Worm (Caenorhabditis elegans) whole organism, young adult: ENCODE data around the gene T22E5.6.

ENCODE experiments used
- B0019.2 ChIP-seq: fragments of 200-800 bp; sonication (Bioruptor generic); conservative IDR thresholded peaks from 2 replicates; pipeline ENCODE4 v1.3.6; 2022; ENCODE audit warnings: missing genetic modification reagents, missing genetic modification characterization, missing compliant biosample characterization
- B0035.1 ChIP-seq: sonication (generic microtip); optimal IDR thresholded peaks from 2 replicates; lab custom pipeline; 2016; ENCODE audit warnings: missing genetic modification characterization, mild to moderate bottlenecking, missing compliant biosample characterization, missing genotype, missing genetic modification reagents
- B0336.3 ChIP-seq: fragments of 200-800 bp; sonication (Bioruptor generic); IDR thresholded peaks from 2 replicates; pipeline ENCODE4 v1.3.6; 2022; ENCODE audit warnings: missing genetic modification characterization, missing compliant biosample characterization
- D2030.7 ChIP-seq: fragments of 200-800 bp; sonication (Bioruptor generic); IDR thresholded peaks from 2 replicates; pipeline ENCODE4 v1.3.6; 2022; ENCODE audit warnings: missing genetic modification reagents, missing genetic modification characterization, missing compliant biosample characterization
- Y53F4B.3 ChIP-seq: fragments of 200-800 bp; sonication (Bioruptor generic); IDR thresholded peaks from 2 replicates; pipeline ENCODE4 v1.3.6; 2022; ENCODE audit warnings: missing genetic modification reagents, missing genetic modification characterization, missing compliant biosample characterization
- Y67H2A.10 ChIP-seq: fragments of 200-800 bp; sonication (Bioruptor generic); conservative IDR thresholded peaks from 2 replicates; pipeline ENCODE4 v1.3.6; 2022; ENCODE audit warnings: missing genetic modification reagents, missing genetic modification characterization, missing compliant biosample characterization
- ZK185.1 ChIP-seq: sonication (generic microtip); optimal IDR thresholded peaks from 2 replicates; lab custom pipeline; 2016; ENCODE audit warnings: mild to moderate bottlenecking, missing genetic modification characterization, missing compliant biosample characterization; ENCODE audit not compliant: poor library complexity, severe bottlenecking
- akir-1 ChIP-seq: fragments of 200-800 bp; sonication (Bioruptor generic); optimal IDR thresholded peaks from 2 replicates; lab custom pipeline; 2018; ENCODE audit warnings: mild to moderate bottlenecking, missing genetic modification characterization, moderate library complexity, missing compliant biosample characterization
- atf-7 ChIP-seq: sonication (generic microtip); optimal IDR thresholded peaks from 2 replicates; lab custom pipeline; 2017; ENCODE audit warnings: mild to moderate bottlenecking, missing genetic modification characterization, missing compliant biosample characterization
- attf-5 ChIP-seq: fragments of 200-800 bp; sonication (Bioruptor generic); optimal IDR thresholded peaks from 2 replicates; lab custom pipeline; 2018; ENCODE audit warnings: mild to moderate bottlenecking, missing genetic modification characterization, missing compliant biosample characterization
- cebp-1 ChIP-seq, 2 experiments: fragments of 200-800 bp in 1 of 2; sonication (Bioruptor generic) in 1 of 2; sonication (generic microtip) in 1 of 2; IDR thresholded peaks in 1 of 2; optimal IDR thresholded peaks in 1 of 2; 2 replicates each; pipeline versions ENCODE4 v1.3.6 to Lab custom; 2017 to 2022; ENCODE audit warnings: missing compliant biosample characterization in 2 of 2, missing genetic modification characterization in 2 of 2, mild to moderate bottlenecking in 1 of 2, missing genetic modification reagents in 1 of 2, moderate library complexity in 1 of 2
- ceh-27 ChIP-seq: fragments of 200-800 bp; sonication (Bioruptor generic); optimal IDR thresholded peaks from 2 replicates; lab custom pipeline; 2018; ENCODE audit warnings: mild to moderate bottlenecking, missing genetic modification characterization, moderate library complexity, missing compliant biosample characterization
- chd-7 ChIP-seq: sonication (generic microtip); optimal IDR thresholded peaks from 2 replicates; lab custom pipeline; 2016; ENCODE audit warnings: mild to moderate bottlenecking, missing genetic modification characterization, moderate library complexity, missing compliant biosample characterization
- die-1 ChIP-seq: sonication (generic microtip); optimal IDR thresholded peaks from 2 replicates; lab custom pipeline; 2016; ENCODE audit warnings: missing genotype, mild to moderate bottlenecking, missing genetic modification characterization, missing compliant biosample characterization
- dox-1 ChIP-seq: fragments of 200-800 bp; sonication (Bioruptor generic); IDR thresholded peaks from 2 replicates; pipeline ENCODE4 v1.3.6; 2022; ENCODE audit warnings: missing genetic modification reagents, missing genetic modification characterization, missing compliant biosample characterization
- dpff-1 ChIP-seq: sonication (generic microtip); optimal IDR thresholded peaks from 2 replicates; lab custom pipeline; 2017; ENCODE audit warnings: mild to moderate bottlenecking, missing genetic modification characterization, missing compliant biosample characterization
- efl-1 ChIP-seq: fragments of 150-350 bp; optimal IDR thresholded peaks from 2 replicates; lab custom pipeline; 2014; ENCODE audit warnings: missing biosample characterization, missing genetic modification reagents, missing genetic modification characterization
- ets-4 ChIP-seq: fragments of 200-800 bp; sonication (Bioruptor generic); optimal IDR thresholded peaks from 2 replicates; lab custom pipeline; 2018; ENCODE audit warnings: mild to moderate bottlenecking, missing genetic modification characterization, missing compliant biosample characterization
- hmg-1.2 ChIP-seq: fragments of 200-800 bp; sonication (Bioruptor generic); IDR thresholded peaks from 2 replicates; pipeline ENCODE4 v1.3.6; 2022; ENCODE audit warnings: missing genetic modification reagents, missing genetic modification characterization, missing compliant biosample characterization
- lin-26 ChIP-seq: fragments of 200-800 bp; sonication (Bioruptor generic); IDR thresholded peaks from 2 replicates; pipeline ENCODE4 v1.3.6; 2022; ENCODE audit warnings: missing genetic modification reagents, missing genetic modification characterization, missing compliant biosample characterization
- lsl-1 ChIP-seq: fragments of 200-800 bp; sonication (Bioruptor generic); optimal IDR thresholded peaks from 2 replicates; lab custom pipeline; 2018; ENCODE audit warnings: mild to moderate bottlenecking, missing genetic modification characterization, moderate library complexity, missing compliant biosample characterization
- madf-10 ChIP-seq: sonication (generic microtip); optimal IDR thresholded peaks from 2 replicates; lab custom pipeline; 2016; ENCODE audit warnings: mild to moderate bottlenecking, missing genetic modification characterization, missing compliant biosample characterization
- madf-3 ChIP-seq: fragments of 200-800 bp; sonication (Bioruptor generic); IDR thresholded peaks from 2 replicates; pipeline ENCODE4 v1.3.6; 2022; ENCODE audit warnings: missing genetic modification reagents, missing genetic modification characterization, missing compliant biosample characterization
- mcd-1 ChIP-seq: fragments of 200-800 bp; sonication (Bioruptor generic); IDR thresholded peaks from 2 replicates; pipeline ENCODE4 v1.3.6; 2022; ENCODE audit warnings: missing genetic modification reagents, missing genetic modification characterization, missing compliant biosample characterization
- mxl-1 ChIP-seq: sonication (generic microtip); optimal IDR thresholded peaks from 2 replicates; lab custom pipeline; 2016; ENCODE audit warnings: missing genetic modification characterization, missing compliant biosample characterization
- nfya-1 ChIP-seq: sonication (generic microtip); optimal IDR thresholded peaks from 2 replicates; lab custom pipeline; 2017; ENCODE audit warnings: antibody characterized with exemption, missing compliant biosample characterization, missing genetic modification characterization, borderline replicate concordance; ENCODE audit not compliant: insufficient read depth
- nfyb-1 ChIP-seq: fragments of 200-800 bp; sonication (Bioruptor generic); IDR thresholded peaks from 2 replicates; pipeline ENCODE4 v1.3.6; 2022; ENCODE audit warnings: missing genetic modification reagents, missing genetic modification characterization, missing compliant biosample characterization
- nhr-27 ChIP-seq: fragments of 200-800 bp; sonication (Bioruptor generic); optimal IDR thresholded peaks from 2 replicates; lab custom pipeline; 2018; ENCODE audit warnings: mild to moderate bottlenecking, missing genetic modification characterization, moderate library complexity, missing compliant biosample characterization
- nhr-80 ChIP-seq: sonication (generic microtip); optimal IDR thresholded peaks from 2 replicates; lab custom pipeline; 2016; ENCODE audit warnings: missing genetic modification characterization, missing compliant biosample characterization
- rcor-1 ChIP-seq: fragments of 200-800 bp; sonication (Bioruptor generic); IDR thresholded peaks from 2 replicates; pipeline ENCODE4 v1.3.6; 2022; ENCODE audit warnings: missing genetic modification reagents, missing genetic modification characterization, missing compliant biosample characterization
- rec-8 ChIP-seq, 2 experiments: sonication (generic microtip); optimal IDR thresholded peaks; 2 replicates each; lab custom pipeline; 2016; ENCODE audit warnings: mild to moderate bottlenecking in 2 of 2, missing genetic modification characterization in 2 of 2, missing genetic modification reagents in 2 of 2, missing genotype in 2 of 2, missing biosample characterization in 1 of 2, missing compliant biosample characterization in 1 of 2, moderate library complexity in 1 of 2
- repo-1 ChIP-seq: sonication (generic microtip); optimal IDR thresholded peaks from 2 replicates; lab custom pipeline; 2017; ENCODE audit warnings: mild to moderate bottlenecking, missing genetic modification characterization, missing compliant biosample characterization
- snpc-1.3 ChIP-seq: sonication (generic microtip); optimal IDR thresholded peaks from 2 replicates; lab custom pipeline; 2017; ENCODE audit warnings: missing genetic modification characterization, mild to moderate bottlenecking, missing compliant biosample characterization, antibody characterized with exemption, moderate library complexity, missing genotype, missing genetic modification reagents; ENCODE audit not compliant: insufficient read depth
- snpc-3.4 ChIP-seq: sonication (generic microtip); optimal IDR thresholded peaks from 2 replicates; lab custom pipeline; 2017; ENCODE audit warnings: missing genetic modification characterization, mild to moderate bottlenecking, missing compliant biosample characterization, antibody characterized with exemption, moderate library complexity, missing genotype, missing genetic modification reagents
- snpc-4 ChIP-seq, 5 experiments: fragments of 150-350 bp in 1 of 5; sonication (generic microtip) in 4 of 5; optimal IDR thresholded peaks; 2 replicates each; lab custom pipeline; 2014 to 2018; ENCODE audit warnings: missing genetic modification characterization in 5 of 5, missing biosample characterization in 3 of 5, antibody characterized with exemption in 2 of 5, mild to moderate bottlenecking in 2 of 5, missing compliant biosample characterization in 2 of 5, missing genotype in 2 of 5, moderate library complexity in 2 of 5, missing genetic modification reagents in 1 of 5
- unc-130 ChIP-seq: sonication (generic microtip); optimal IDR thresholded peaks from 2 replicates; lab custom pipeline; 2016; ENCODE audit warnings: missing genetic modification reagents, missing genetic modification characterization, missing compliant biosample characterization
- unc-62 ChIP-seq: fragments of 150-350 bp; optimal IDR thresholded peaks from 2 replicates; lab custom pipeline; 2014; ENCODE audit warnings: missing biosample characterization, missing genetic modification reagents, missing genetic modification characterization
- ztf-18 ChIP-seq: sonication (generic microtip); optimal IDR thresholded peaks from 2 replicates; lab custom pipeline; 2016; ENCODE audit warnings: missing genotype, mild to moderate bottlenecking, missing genetic modification characterization, missing compliant biosample characterization
- ztf-22 ChIP-seq: fragments of 200-800 bp; sonication (Bioruptor generic); optimal IDR thresholded peaks from 2 replicates; lab custom pipeline; 2018; ENCODE audit warnings: mild to moderate bottlenecking, missing genetic modification characterization, moderate library complexity, missing compliant biosample characterization
- ztf-26 ChIP-seq: sonication (generic microtip); optimal IDR thresholded peaks from 2 replicates; lab custom pipeline; 2017; ENCODE audit warnings: missing genetic modification characterization, missing compliant biosample characterization

Gene T22E5.6

ce11 chrX:6378363-6378762 lies 37.8 kb downstream of the T22E5.6 start (continued):
- peak; percentile 75 for TF ChIP-seq ceh-27
- TF ChIP-seq Y53F4B.3 (GFP tag; lab: Robert Waterston, UW): no peak
- no peak for TF ChIP-seq unc-62 (GFP tag; lab: Kevin White, UChicago)
- TF ChIP-seq unc-130 (GFP tag; lab: Kevin White, UChicago): no peak
- TF ChIP-seq hmg-1.2: peak; percentile 38; the same call in 1 of the 2 replicates
- TF ChIP-seq madf-10 (tag; lab: Kevin White, UChicago): peak; percentile 34
- peak; percentile 5 for TF ChIP-seq ztf-18
- TF ChIP-seq lin-26 (GFP tag; lab: Robert Waterston, UW): peak; percentile 64
- TF ChIP-seq snpc-4 (GFP tag; optimal IDR thresholded peaks at IDR 0.05; lab: Kevin White, UChicago): no peak
- peak in 1 of 4 experiments; percentile 42 for TF ChIP-seq snpc-4 (tag; optimal IDR thresholded peaks at IDR 0.05; lab: Kevin White, UChicago)
- peak; percentile 47; the same call in 1 of the 2 replicates for TF ChIP-seq nfyb-1 (GFP tag; lab: Robert Waterston, UW)
- no peak for TF ChIP-seq nfya-1 (tag; lab: Kevin White, UChicago)
- TF ChIP-seq ztf-22 (GFP tag; lab: Kevin White, UChicago): peak; percentile 36
- TF ChIP-seq rcor-1: peak; percentile 25; the same call in 1 of the 2 replicates
- 0 out of 2 replicates have a peak, but pooled peaks have one; percentile 52 for TF ChIP-seq madf-3 (GFP tag; lab: Robert Waterston, UW)
- no peak for TF ChIP-seq akir-1
- no peak for TF ChIP-seq D2030.7
- TF ChIP-seq repo-1 (tag; lab: Kevin White, UChicago): no peak
- no peak for TF ChIP-seq mxl-1 (tag; lab: Kevin White, UChicago)
- TF ChIP-seq ZK185.1 (tag; lab: Kevin White, UChicago): peak; percentile 25
- TF ChIP-seq B0019.2 (GFP tag; lab: Robert Waterston, UW): no peak
- TF ChIP-seq dox-1 (GFP tag; lab: Robert Waterston, UW): peak; percentile 56
- no peak for TF ChIP-seq atf-7 (tag; lab: Kevin White, UChicago)
- no peak for TF ChIP-seq snpc-1.3
- peak; percentile 10 for TF ChIP-seq snpc-3.4 (tag; lab: Kevin White, UChicago)
- TF ChIP-seq mcd-1 (GFP tag; lab: Robert Waterston, UW): 0 out of 2 replicates have a peak, but pooled peaks have one; percentile 34
- TF ChIP-seq nhr-80 (tag; lab: Kevin White, UChicago): peak; percentile 59
- TF ChIP-seq cebp-1 (GFP tag; IDR thresholded peaks at IDR 0.05; lab: Robert Waterston, UW): no peak
- no peak for TF ChIP-seq cebp-1 (tag; optimal IDR thresholded peaks at IDR 0.05; lab: Kevin White, UChicago)
- no peak for TF ChIP-seq lsl-1 (GFP tag; lab: Kevin White, UChicago)
- peak; percentile 32 for TF ChIP-seq attf-5
- TF ChIP-seq die-1 (tag; lab: Kevin White, UChicago): peak; percentile 28
- no peak for TF ChIP-seq nhr-27
- peak; percentile 16 for TF ChIP-seq efl-1 (GFP tag; lab: Kevin White, UChicago)
- no peak for TF ChIP-seq Y67H2A.10 (GFP tag; lab: Robert Waterston, UW)
- TF ChIP-seq dpff-1: no peak
- peak; percentile 39 for TF ChIP-seq ets-4 (GFP tag; lab: Kevin White, UChicago)
- peak; percentile 23 for TF ChIP-seq chd-7 (tag; lab: Kevin White, UChicago)
- TF ChIP-seq B0336.3: peak; percentile 61; the same call in 1 of the 2 replicates
- no peak for TF ChIP-seq ztf-26 (tag; lab: Kevin White, UChicago)
- TF ChIP-seq B0035.1 (tag; lab: Kevin White, UChicago): no peak
- no peak for TF ChIP-seq rec-8 (tag; optimal IDR thresholded peaks at IDR 0.05; lab: Kevin White, UChicago)
